Fruit fly (Drosophila melanogaster): ENCODE results near the gene CG13771.
A peak's percentile ranks its signal among the peaks of the same experiment; 100 is the strongest.

The CG13771 gene

DNA sequence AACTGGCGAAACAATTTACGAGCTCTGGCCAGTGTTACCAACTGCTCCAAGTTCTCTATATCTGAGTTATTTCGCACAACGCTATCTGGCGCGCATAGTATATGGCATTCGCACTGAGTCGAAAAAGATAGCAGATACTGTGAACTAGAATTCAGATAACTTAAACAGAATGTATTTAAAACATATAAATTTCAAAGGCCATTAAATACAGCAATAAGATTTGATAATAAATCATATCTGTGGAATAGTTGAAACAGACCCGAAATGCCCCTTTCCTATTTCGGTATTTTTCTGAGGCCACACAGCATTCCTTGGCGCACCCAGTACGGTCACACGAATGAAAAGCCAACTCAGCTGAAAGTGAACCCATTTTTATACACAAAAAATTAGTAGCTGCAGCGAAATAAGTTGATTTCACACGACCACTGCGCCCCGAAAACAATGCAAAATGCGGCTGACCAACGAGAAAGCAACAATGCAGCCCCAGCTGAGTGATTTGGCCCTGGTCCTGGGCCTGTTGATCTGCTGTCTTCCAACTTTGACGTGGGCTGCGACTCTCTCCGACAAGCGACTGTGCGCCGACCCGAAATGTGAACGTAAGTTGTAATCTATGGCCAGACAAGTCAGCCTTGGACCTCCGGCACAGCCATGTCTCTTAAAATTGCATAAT lies 14.2 kb downstream of the CG13771 start, which contains the start of the genes CG31635 and Tango1 (continued):
- TF ChIP-seq lola (GFP tag; optimal IDR thresholded peaks at IDR 0.05) = no peak
- TF ChIP-seq CG3163 (GFP tag; optimal IDR thresholded peaks at IDR 0.05) = no peak
- no peak for TF ChIP-seq gcm2 (GFP tag; optimal IDR thresholded peaks at IDR 0.05)
- peak; percentile 30 for TF ChIP-seq Myb (GFP tag; optimal IDR thresholded peaks at IDR 0.05)
- TF ChIP-seq CG4404 (GFP tag; IDR thresholded peaks at IDR 0.05) = no peak
- TF ChIP-seq CG13287 (GFP tag; IDR thresholded peaks at IDR 0.05; ENCODE audit: partially characterized antibody) = peak; percentile 24; the same call in 1 of the 2 replicates
- TF ChIP-seq Trl (optimal IDR thresholded peaks at IDR 0.05) = no peak
- TF ChIP-seq Trl (GFP tag; optimal IDR thresholded peaks at IDR 0.05) = no peak
- TF ChIP-seq pnt (GFP tag; optimal IDR thresholded peaks at IDR 0.05) = no peak
- no peak for TF ChIP-seq Hmx (GFP tag; optimal IDR thresholded peaks at IDR 0.05)
- peak; percentile 65 for TF ChIP-seq Dp (GFP tag; optimal IDR thresholded peaks at IDR 0.05)
- no peak for TF ChIP-seq dimm (GFP tag; IDR thresholded peaks at IDR 0.05)
- TF ChIP-seq Optix (GFP tag; IDR thresholded peaks at IDR 0.05) = no peak
- TF ChIP-seq ftz-f1 (GFP tag; optimal IDR thresholded peaks at IDR 0.05) = peak; percentile 40
- no peak for TF ChIP-seq dan (GFP tag; IDR thresholded peaks at IDR 0.05)
- 0 out of 2 replicates have a peak, but pooled peaks have one; percentile 25 for TF ChIP-seq Atf6 (GFP tag; IDR thresholded peaks at IDR 0.05)
- no peak for TF ChIP-seq sens (GFP tag)
- TF ChIP-seq CG13624 (GFP tag; optimal IDR thresholded peaks at IDR 0.05) = peak; percentile 36
- TF ChIP-seq luna (GFP tag; optimal IDR thresholded peaks at IDR 0.05) = no peak
- no peak for TF ChIP-seq GATAe (GFP tag; conservative IDR thresholded peaks at IDR 0.05)
- no peak for TF ChIP-seq bab2 (GFP tag; optimal IDR thresholded peaks at IDR 0.05)
- TF ChIP-seq Ada2b (GFP tag; IDR thresholded peaks at IDR 0.05) = no peak
- no peak for TF ChIP-seq CG7786 (GFP tag; optimal IDR thresholded peaks at IDR 0.05)
- no peak for TF ChIP-seq CG18599 (GFP tag; optimal IDR thresholded peaks at IDR 0.05)
- no peak for TF ChIP-seq Oli (tag; optimal IDR thresholded peaks at IDR 0.05)
- no peak for TF ChIP-seq CG4820 (GFP tag; optimal IDR thresholded peaks at IDR 0.05)
- TF ChIP-seq CG11504 (tag; optimal IDR thresholded peaks at IDR 0.05) = no peak
- peak; percentile 76 for TF ChIP-seq nmo (GFP tag; optimal IDR thresholded peaks at IDR 0.05)
- TF ChIP-seq slp2 (GFP tag; optimal IDR thresholded peaks at IDR 0.05) = no peak
- TF ChIP-seq Abd-B (GFP tag; optimal IDR thresholded peaks at IDR 0.05) = peak; percentile 75
- no peak for TF ChIP-seq Bdp1 (GFP tag; optimal IDR thresholded peaks at IDR 0.05)
- no peak for TF ChIP-seq CG8388 (GFP tag; optimal IDR thresholded peaks at IDR 0.05)
- TF ChIP-seq NK7.1 (GFP tag; optimal IDR thresholded peaks at IDR 0.05) = no peak
- no peak for TF ChIP-seq da (GFP tag; optimal IDR thresholded peaks at IDR 0.05)
- TF ChIP-seq hb (GFP tag; IDR thresholded peaks at IDR 0.05; ENCODE audit: partially characterized antibody) = no peak
- TF ChIP-seq CG12744 (GFP tag; optimal IDR thresholded peaks at IDR 0.05) = peak; percentile 2
- no peak for TF ChIP-seq nom (GFP tag; optimal IDR thresholded peaks at IDR 0.05)
- TF ChIP-seq Dll (GFP tag; IDR thresholded peaks at IDR 0.05; ENCODE audit: partially characterized antibody) = 0 out of 4 replicates have a peak, but pooled peaks have one; percentile 20
- TF ChIP-seq seq (GFP tag; IDR thresholded peaks at IDR 0.05) = no peak
- TF ChIP-seq cas (GFP tag; IDR thresholded peaks at IDR 0.05) = no peak
- TF ChIP-seq CG10321 (GFP tag; IDR thresholded peaks at IDR 0.05) = no peak
- no peak for TF ChIP-seq so (GFP tag; IDR thresholded peaks at IDR 0.05)
- TF ChIP-seq CG6765 (GFP tag; optimal IDR thresholded peaks at IDR 0.05) = no peak
- TF ChIP-seq gsb-n (tag; optimal IDR thresholded peaks at IDR 0.05) = no peak
- no peak for TF ChIP-seq Sox102F (GFP tag; optimal IDR thresholded peaks at IDR 0.05)
- TF ChIP-seq wor (GFP tag; IDR thresholded peaks at IDR 0.05) = no peak
- no peak for TF ChIP-seq D19A (tag; optimal IDR thresholded peaks at IDR 0.05)
- TF ChIP-seq CG10654 (GFP tag; optimal IDR thresholded peaks at IDR 0.05) = no peak
- peak; percentile 13 for TF ChIP-seq Antp (GFP tag; optimal IDR thresholded peaks at IDR 0.05)
- TF ChIP-seq CG34376 (GFP tag; optimal IDR thresholded peaks at IDR 0.05) = peak; percentile 4
- peak; percentile 96 for TF ChIP-seq gfzf (GFP tag; optimal IDR thresholded peaks at IDR 0.05)
